Worm (Caenorhabditis elegans) whole organism, mixed stage, embryonic: ENCODE data around the gene rbg-1.
"Not testable (repeated sequence)": the region's sequence is repeated elsewhere in the genome, so short reads cannot be mapped to it uniquely, and the experiment has no call there.

ENCODE experiments used
- bed-3 ChIP-seq: fragments of 200-800 bp; sonication (Bioruptor generic); optimal IDR thresholded peaks from 3 replicates; lab custom pipeline; 2018; ENCODE audit warnings: mild to moderate bottlenecking, missing genetic modification characterization, moderate library complexity, missing compliant biosample characterization
- blmp-1 ChIP-seq: fragments of 150-350 bp; optimal IDR thresholded peaks from 2 replicates; lab custom pipeline; 2014; ENCODE audit warnings: missing biosample characterization, missing genetic modification characterization
- ceh-39 ChIP-seq: fragments of 150-350 bp; optimal IDR thresholded peaks from 2 replicates; lab custom pipeline; 2014; ENCODE audit warnings: missing biosample characterization, missing genetic modification characterization
- ceh-43 ChIP-seq: fragments of 200-800 bp; sonication (Bioruptor generic); optimal IDR thresholded peaks from 2 replicates; lab custom pipeline; 2018; ENCODE audit warnings: mild to moderate bottlenecking, missing genetic modification characterization, moderate library complexity, missing compliant biosample characterization
- ceh-83 ChIP-seq: fragments of 200-800 bp; sonication (Bioruptor generic); optimal IDR thresholded peaks from 2 replicates; lab custom pipeline; 2018; ENCODE audit warnings: mild to moderate bottlenecking, missing genetic modification characterization, missing compliant biosample characterization
- cnd-1 ChIP-seq: fragments of 200-800 bp; sonication (Bioruptor generic); optimal IDR thresholded peaks from 2 replicates; lab custom pipeline; 2018; ENCODE audit warnings: mild to moderate bottlenecking, missing genetic modification characterization, missing compliant biosample characterization
- elt-1 ChIP-seq: sonication (generic microtip); optimal IDR thresholded peaks from 2 replicates; lab custom pipeline; 2017; ENCODE audit warnings: missing genetic modification characterization, mild to moderate bottlenecking, missing compliant biosample characterization, antibody characterized with exemption, moderate library complexity, borderline replicate concordance; ENCODE audit not compliant: insufficient read depth
- elt-3 ChIP-seq: fragments of 150-350 bp; optimal IDR thresholded peaks from 2 replicates; lab custom pipeline; 2014; ENCODE audit warnings: missing biosample characterization, missing genetic modification characterization
- flh-1 ChIP-seq: fragments of 200-800 bp; sonication (Bioruptor generic); optimal IDR thresholded peaks from 2 replicates; lab custom pipeline; 2018; ENCODE audit warnings: mild to moderate bottlenecking, missing genetic modification characterization, moderate library complexity, missing compliant biosample characterization
- lin-13 ChIP-seq: fragments of 150-350 bp; optimal IDR thresholded peaks from 2 replicates; lab custom pipeline; 2014; ENCODE audit warnings: missing biosample characterization, missing genetic modification characterization
- lin-32 ChIP-seq: fragments of 200-800 bp; sonication (Bioruptor generic); optimal IDR thresholded peaks from 2 replicates; lab custom pipeline; 2018; ENCODE audit warnings: mild to moderate bottlenecking, missing genetic modification characterization, missing compliant biosample characterization
- lsy-2 ChIP-seq: fragments of 150-350 bp; optimal IDR thresholded peaks from 2 replicates; lab custom pipeline; 2014; ENCODE audit warnings: missing biosample characterization, missing genetic modification characterization
- mab-5 ChIP-seq: fragments of 150-350 bp; optimal IDR thresholded peaks from 2 replicates; lab custom pipeline; 2014; ENCODE audit warnings: missing biosample characterization, missing genetic modification characterization
- mep-1 ChIP-seq: fragments of 150-350 bp; optimal IDR thresholded peaks from 2 replicates; lab custom pipeline; 2017; ENCODE audit warnings: missing biosample characterization, missing genetic modification reagents, missing genetic modification characterization, inconsistent platforms
- mls-2 ChIP-seq: sonication (generic microtip); optimal IDR thresholded peaks from 2 replicates; lab custom pipeline; 2016; ENCODE audit warnings: mild to moderate bottlenecking, missing genetic modification characterization, moderate library complexity, missing compliant biosample characterization
- nhr-12 ChIP-seq: fragments of 150-350 bp; optimal IDR thresholded peaks from 2 replicates; lab custom pipeline; 2014; ENCODE audit warnings: missing biosample characterization, missing genetic modification characterization
- nhr-2 ChIP-seq: fragments of 150-350 bp; optimal IDR thresholded peaks from 2 replicates; lab custom pipeline; 2014; ENCODE audit warnings: missing biosample characterization, missing genetic modification characterization
- nhr-237 ChIP-seq: fragments of 150-350 bp; optimal IDR thresholded peaks from 2 replicates; lab custom pipeline; 2014; ENCODE audit warnings: missing biosample characterization, missing genetic modification characterization
- nhr-28 ChIP-seq: fragments of 150-350 bp; optimal IDR thresholded peaks from 2 replicates; lab custom pipeline; 2014; ENCODE audit warnings: missing biosample characterization, missing genetic modification characterization
- nhr-76 ChIP-seq: sonication (generic microtip); optimal IDR thresholded peaks from 2 replicates; lab custom pipeline; 2017; ENCODE audit warnings: missing biosample characterization, missing genetic modification characterization
- sem-2 ChIP-seq: fragments of 200-800 bp; sonication (Bioruptor generic); optimal IDR thresholded peaks from 2 replicates; lab custom pipeline; 2018; ENCODE audit warnings: mild to moderate bottlenecking, missing genetic modification characterization, missing compliant biosample characterization
- snpc-4 ChIP-seq: fragments of 150-350 bp; optimal IDR thresholded peaks from 2 replicates; lab custom pipeline; 2014; ENCODE audit warnings: missing biosample characterization, missing genetic modification characterization
- sptf-1 ChIP-seq: sonication (generic microtip); optimal IDR thresholded peaks from 2 replicates; lab custom pipeline; 2017; ENCODE audit warnings: mild to moderate bottlenecking, missing genetic modification characterization, moderate library complexity, missing compliant biosample characterization
- tbx-8 ChIP-seq: fragments of 200-800 bp; sonication (Bioruptor generic); optimal IDR thresholded peaks from 2 replicates; lab custom pipeline; 2018; ENCODE audit warnings: mild to moderate bottlenecking, missing genetic modification characterization, moderate library complexity, missing compliant biosample characterization
- unc-120 ChIP-seq: sonication (generic microtip); optimal IDR thresholded peaks from 2 replicates; lab custom pipeline; 2017; ENCODE audit warnings: missing genetic modification characterization, missing compliant biosample characterization; ENCODE audit not compliant: poor library complexity, severe bottlenecking
- unc-39 ChIP-seq: fragments of 150-350 bp; optimal IDR thresholded peaks from 2 replicates; lab custom pipeline; 2014; ENCODE audit warnings: missing biosample characterization, missing genetic modification characterization
- unc-62 ChIP-seq: fragments of 150-350 bp; optimal IDR thresholded peaks from 2 replicates; lab custom pipeline; 2014; ENCODE audit warnings: missing biosample characterization, missing genetic modification reagents, missing genetic modification characterization
- zip-8 ChIP-seq: fragments of 150-350 bp; optimal IDR thresholded peaks from 2 replicates; lab custom pipeline; 2014; ENCODE audit warnings: missing biosample characterization, missing genetic modification characterization
- ztf-11 ChIP-seq: fragments of 150-350 bp; optimal IDR thresholded peaks from 2 replicates; lab custom pipeline; 2014; ENCODE audit warnings: missing biosample characterization, missing genetic modification characterization

rbg-1 gene

ce11 chrX:14960841-14961240, 22.5 kb upstream of the rbg-1 start:
- TF ChIP-seq nhr-2 (tag; lab: Kevin White, UChicago): no peak
- TF ChIP-seq mls-2: no peak
- TF ChIP-seq, all 35 proteins: peak for 0

- TF ChIP-seq unc-62 (GFP tag; lab: Kevin White, UChicago): no peak
- TF ChIP-seq nhr-28: no peak
- no peak for TF ChIP-seq ztf-11
- no peak for TF ChIP-seq ceh-43
- TF ChIP-seq cnd-1: no peak
- no peak for TF ChIP-seq mls-2
- no peak for TF ChIP-seq unc-39
- TF ChIP-seq nhr-237: no peak
- no peak for TF ChIP-seq nhr-12 (tag; lab: Kevin White, UChicago)
- TF ChIP-seq flh-1 (GFP tag; lab: Kevin White, UChicago): no peak
- no peak for TF ChIP-seq sem-2 (GFP tag; lab: Kevin White, UChicago)
- TF ChIP-seq blmp-1: no peak
- TF ChIP-seq snpc-4 (tag; lab: Kevin White, UChicago): no peak
- TF ChIP-seq mab-5: no peak
- no peak for TF ChIP-seq ceh-39 (tag; lab: Kevin White, UChicago)
- TF ChIP-seq sptf-1 (tag; lab: Kevin White, UChicago): no peak
- TF ChIP-seq elt-1 (tag; lab: Kevin White, UChicago): no peak
- TF ChIP-seq, all 35 proteins: peak for 0
These were observed 21.9 kb upstream of the rbg-1 start, which contains the start of gene idpp-3 for ce11 chrX:14961471-14961870. idpp-3 (minus strand) TSS chrX:14961571.

- TF ChIP-seq elt-1 (tag; lab: Kevin White, UChicago) (no peak), nhr-76 (tag; lab: Kevin White, UChicago) (no peak), tbx-8 (no peak), nhr-28 (no peak), ceh-39 (tag; lab: Kevin White, UChicago) (no peak), zip-8 (no peak), ztf-11 (no peak), lsy-2 (no peak), nhr-237 (no peak), unc-120 (no peak), blmp-1 (no peak), snpc-4 (tag; lab: Kevin White, UChicago) (no peak)
These were observed 20.9 kb upstream of the rbg-1 start, which contains the start of gene rgs-10 for ce11 chrX:14962456-14962855. rgs-10 (plus strand) TSS chrX:14962756.

- no peak for TF ChIP-seq elt-3 (tag; lab: Kevin White, UChicago)
- no peak for TF ChIP-seq unc-120
- TF ChIP-seq mep-1 (tag; lab: Kevin White, UChicago): no peak
- no peak for TF ChIP-seq nhr-28
- no peak for TF ChIP-seq flh-1 (GFP tag; lab: Kevin White, UChicago)
- TF ChIP-seq lsy-2: no peak
- TF ChIP-seq bed-3 (GFP tag; lab: Kevin White, UChicago): no peak
- TF ChIP-seq zip-8: no peak
- no peak for TF ChIP-seq sem-2 (GFP tag; lab: Kevin White, UChicago)
- TF ChIP-seq lin-32 (GFP tag; lab: Kevin White, UChicago): no peak
- TF ChIP-seq tbx-8: no peak
These were observed 19.1 kb upstream of the rbg-1 start, which contains the start of gene rgs-11 for ce11 chrX:14964253-14964652. rgs-11 (plus strand) TSS chrX:14964553.

- TF ChIP-seq ceh-83: no peak
These were observed 17.6 kb upstream of the rbg-1 start, which contains the start of gene F45B8.5 for ce11 chrX:14965761-14966160. F45B8.5 (plus strand) TSS chrX:14966061.

ce11 chrX:14966515-14966914, 16.8 kb upstream of the rbg-1 start, which contains the start of gene F20D1.22:
F20D1.22 (plus strand) TSS chrX:14966815.
- TF ChIP-seq sptf-1 (tag; lab: Kevin White, UChicago); blmp-1; mls-2: not testable (repeated sequence)

- TF ChIP-seq unc-62 (GFP tag; lab: Kevin White, UChicago) (no peak), blmp-1 (no peak), unc-39 (no peak), lin-13 (no peak), sptf-1 (tag; lab: Kevin White, UChicago) (no peak), zip-8 (no peak)
These were observed 13.7 kb upstream of the rbg-1 start for ce11 chrX:14969615-14970014.
